Fruit fly (Drosophila melanogaster): ENCODE results near the gene Tdrd3.

Tdrd3 gene

DNA sequence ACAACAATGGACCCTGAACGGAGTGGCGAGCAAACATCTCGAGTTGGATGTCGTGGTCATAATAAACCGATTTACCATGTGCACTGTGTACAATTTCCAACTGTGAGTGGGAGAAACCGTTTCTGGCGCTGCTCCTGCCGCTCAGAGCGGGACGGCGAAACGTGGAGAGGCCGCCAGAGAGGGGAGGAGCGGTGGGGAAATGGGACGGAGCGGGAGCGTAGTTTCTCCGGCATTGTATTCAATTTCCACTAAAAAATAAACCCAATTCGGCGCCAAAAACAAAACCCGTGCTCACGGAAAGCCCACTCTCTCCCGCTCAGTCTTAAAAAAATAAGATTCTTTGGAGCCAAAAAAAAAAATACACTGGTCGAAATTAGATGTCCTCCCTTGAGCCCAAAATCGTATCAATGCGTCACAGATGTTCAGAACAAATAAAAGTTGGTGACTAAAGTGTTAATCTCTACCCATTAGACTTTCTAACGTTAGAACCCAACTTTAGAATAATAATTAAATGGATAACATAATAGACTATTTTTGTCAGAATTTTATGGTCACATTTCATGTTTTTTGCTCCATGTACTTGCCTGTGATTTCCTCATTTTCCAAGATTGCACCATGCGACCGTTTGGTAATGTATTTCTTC lies 26.5 kb upstream of the Tdrd3 start (continued):
- TF ChIP-seq inv (GFP tag; IDR thresholded peaks at IDR 0.05; ENCODE audit: partially characterized antibody) (peak; percentile 11; the same call in 1 of the 2 replicates), odd (GFP tag; optimal IDR thresholded peaks at IDR 0.05) (peak; percentile 48), grn (GFP tag; optimal IDR thresholded peaks at IDR 0.05) (no peak), CG42726 (GFP tag; IDR thresholded peaks at IDR 0.05; ENCODE audit: partially characterized antibody) (0 out of 2 replicates have a peak, but pooled peaks have one; percentile 28), lilli (GFP tag; optimal IDR thresholded peaks at IDR 0.05) (peak; percentile 72), CG14050 (GFP tag; IDR thresholded peaks at IDR 0.05) (peak; percentile 17; the same call in 1 of the 3 replicates), D19A (tag; optimal IDR thresholded peaks at IDR 0.05) (peak; percentile 7), CG14860 (GFP tag; IDR thresholded peaks at IDR 0.05; ENCODE audit: partially characterized antibody) (no peak), jumu (GFP tag; optimal IDR thresholded peaks at IDR 0.05) (peak; percentile 59), CG10959 (GFP tag; IDR thresholded peaks at IDR 0.05) (no peak), disco-r (GFP tag; optimal IDR thresholded peaks at IDR 0.05) (peak; percentile 23), CG2116 (GFP tag; optimal IDR thresholded peaks at IDR 0.05) (peak; percentile 35), Spps (tag; optimal IDR thresholded peaks at IDR 0.05) (peak; percentile 27), ATbp (GFP tag; optimal IDR thresholded peaks at IDR 0.05) (peak; percentile 66), CG9727 (GFP tag; optimal IDR thresholded peaks at IDR 0.05) (peak; percentile 40), CG15479 (GFP tag; optimal IDR thresholded peaks at IDR 0.05) (no peak), CG13123 (GFP tag; optimal IDR thresholded peaks at IDR 0.05) (peak; percentile 18), Dip3 (GFP tag; optimal IDR thresholded peaks at IDR 0.05) (peak; percentile 51), zfh2 (GFP tag; optimal IDR thresholded peaks at IDR 0.05) (peak; percentile 45), cato (GFP tag; optimal IDR thresholded peaks at IDR 0.05; ENCODE audit: borderline replicate concordance) (no peak), ac (GFP tag; optimal IDR thresholded peaks at IDR 0.05) (no peak), Sry-β (GFP tag; optimal IDR thresholded peaks at IDR 0.05) (no peak), CG9817 (tag; optimal IDR thresholded peaks at IDR 0.05) (peak; percentile 32), abd-A (tag; optimal IDR thresholded peaks at IDR 0.05) (no peak), CG4328 (GFP tag; optimal IDR thresholded peaks at IDR 0.05) (no peak), onecut (GFP tag; IDR thresholded peaks at IDR 0.05) (peak; percentile 57), Hand (GFP tag; optimal IDR thresholded peaks at IDR 0.05) (peak; percentile 21), stwl (tag; optimal IDR thresholded peaks at IDR 0.05) (no peak), Sox100B (GFP tag; optimal IDR thresholded peaks at IDR 0.05) (peak; percentile 57), HLHmδ (GFP tag; optimal IDR thresholded peaks at IDR 0.05) (no peak), Tbp (GFP tag; optimal IDR thresholded peaks at IDR 0.05) (no peak), pum (GFP tag; optimal IDR thresholded peaks at IDR 0.05) (peak; percentile 67), Deaf1 (tag; optimal IDR thresholded peaks at IDR 0.05) (no peak), tio (GFP tag; optimal IDR thresholded peaks at IDR 0.05) (peak; percentile 69), rib (GFP tag; IDR thresholded peaks at IDR 0.05) (no peak), Usf (GFP tag; optimal IDR thresholded peaks at IDR 0.05) (peak; percentile 19), CG12942 (GFP tag; optimal IDR thresholded peaks at IDR 0.05) (peak; percentile 59), knrl (GFP tag; IDR thresholded peaks at IDR 0.05; ENCODE audit: partially characterized antibody) (no peak), jing (GFP tag; optimal IDR thresholded peaks at IDR 0.05) (peak; percentile 47), wdn (GFP tag; IDR thresholded peaks at IDR 0.05) (peak; percentile 18; the same call in 1 of the 2 replicates), zen2 (GFP tag; IDR thresholded peaks at IDR 0.05; ENCODE audit: partially characterized antibody) (no peak), ken (GFP tag; IDR thresholded peaks at IDR 0.05) (no peak; the same call in 2 of the 3 replicates), CG16813 (GFP tag; IDR thresholded peaks at IDR 0.05; ENCODE audit: partially characterized antibody) (no peak), slbo (GFP tag; IDR thresholded peaks at IDR 0.05) (peak; percentile 76), Rfx (GFP tag; IDR thresholded peaks at IDR 0.05) (peak; percentile 62), CG7745 (tag; optimal IDR thresholded peaks at IDR 0.05) (no peak), croc (GFP tag; conservative IDR thresholded peaks at IDR 0.05) (0 out of 3 replicates have a peak, but pooled peaks have one; percentile 27), row (GFP tag; IDR thresholded peaks at IDR 0.05) (peak; percentile 88), CG2875 (GFP tag; optimal IDR thresholded peaks at IDR 0.05) (peak; percentile 58)
